Fruit fly (Drosophila melanogaster): ENCODE measurements around the gene Octbeta1R.

The Octbeta1R gene

dm6 chr3R:22494523-22495309 lies 2.3 kb upstream of the Octbeta1R start (continued):
- TF ChIP-seq trem (tag; optimal IDR thresholded peaks at IDR 0.05): peak; percentile 4
- no peak for TF ChIP-seq Nf-YB (GFP tag; optimal IDR thresholded peaks at IDR 0.05)
- TF ChIP-seq CG11560 (tag; IDR thresholded peaks at IDR 0.05): no peak
- no peak for TF ChIP-seq CG33213 (GFP tag; optimal IDR thresholded peaks at IDR 0.05)
- no peak; the same call in 1 of the 2 replicates for TF ChIP-seq sisA (GFP tag; IDR thresholded peaks at IDR 0.05)
- no peak for TF ChIP-seq CG12236 (GFP tag; optimal IDR thresholded peaks at IDR 0.05)
- peak; percentile 7; the same call in 1 of the 2 replicates for TF ChIP-seq CG9215 (GFP tag; IDR thresholded peaks at IDR 0.05)
- no peak for TF ChIP-seq Lpt (GFP tag; optimal IDR thresholded peaks at IDR 0.05)
- TF ChIP-seq hth (optimal IDR thresholded peaks at IDR 0.05): no peak
- TF ChIP-seq CG8944 (GFP tag; optimal IDR thresholded peaks at IDR 0.05): peak; percentile 42
- TF ChIP-seq MBD-R2 (GFP tag; IDR thresholded peaks at IDR 0.05): no peak
- TF ChIP-seq CG4730 (GFP tag; IDR thresholded peaks at IDR 0.05): no peak
- TF ChIP-seq lab (GFP tag; optimal IDR thresholded peaks at IDR 0.05): peak; percentile 60
- TF ChIP-seq CG10565 (GFP tag; optimal IDR thresholded peaks at IDR 0.05): no peak
- TF ChIP-seq Dref (GFP tag; IDR thresholded peaks at IDR 0.05): no peak
- no peak for TF ChIP-seq CG4404 (GFP tag; IDR thresholded peaks at IDR 0.05)
- TF ChIP-seq CG14965 (GFP tag; optimal IDR thresholded peaks at IDR 0.05; ENCODE audit: borderline replicate concordance): no peak
- TF ChIP-seq eve (GFP tag; optimal IDR thresholded peaks at IDR 0.05): no peak
- no peak for TF ChIP-seq H2.0 (GFP tag; IDR thresholded peaks at IDR 0.05)
- TF ChIP-seq CG18476 (GFP tag; optimal IDR thresholded peaks at IDR 0.05): no peak
- no peak for TF ChIP-seq crc (GFP tag; optimal IDR thresholded peaks at IDR 0.05)
- peak; percentile 62 for TF ChIP-seq CG10979 (tag; optimal IDR thresholded peaks at IDR 0.05)
- TF ChIP-seq Bteb2 (GFP tag; optimal IDR thresholded peaks at IDR 0.05): no peak
- no peak for TF ChIP-seq aop (GFP tag; IDR thresholded peaks at IDR 0.05)
- TF ChIP-seq CG12391 (tag; optimal IDR thresholded peaks at IDR 0.05): no peak
- no peak for TF ChIP-seq disco-r (GFP tag; optimal IDR thresholded peaks at IDR 0.05)
- no peak for TF ChIP-seq GATAe (GFP tag; conservative IDR thresholded peaks at IDR 0.05)
- no peak for TF ChIP-seq otp (GFP tag; IDR thresholded peaks at IDR 0.05)
- TF ChIP-seq CG6683 (GFP tag; optimal IDR thresholded peaks at IDR 0.05): peak; percentile 0
- TF ChIP-seq CG1602 (GFP tag; optimal IDR thresholded peaks at IDR 0.05): no peak
- TF ChIP-seq gsb-n (tag; optimal IDR thresholded peaks at IDR 0.05): no peak
- no peak for TF ChIP-seq CG7271 (tag; optimal IDR thresholded peaks at IDR 0.05)
- TF ChIP-seq tup (GFP tag; optimal IDR thresholded peaks at IDR 0.05): no peak
- no peak for TF ChIP-seq Tbp (GFP tag; optimal IDR thresholded peaks at IDR 0.05)
- TF ChIP-seq Blimp-1 (GFP tag; optimal IDR thresholded peaks at IDR 0.05): no peak
- no peak for TF ChIP-seq CG10209 (GFP tag; optimal IDR thresholded peaks at IDR 0.05)
- no peak for TF ChIP-seq HmgZ (tag; optimal IDR thresholded peaks at IDR 0.05)
- no peak for TF ChIP-seq PHDP (tag; optimal IDR thresholded peaks at IDR 0.05)
- no peak for TF ChIP-seq CG16815 (GFP tag; optimal IDR thresholded peaks at IDR 0.05)
- no peak for TF ChIP-seq CG17802 (tag; optimal IDR thresholded peaks at IDR 0.05)
- 0 out of 2 replicates have a peak, but pooled peaks have one; percentile 29 for TF ChIP-seq Ptx1 (GFP tag; IDR thresholded peaks at IDR 0.05)
- TF ChIP-seq knrl (GFP tag; IDR thresholded peaks at IDR 0.05; ENCODE audit: partially characterized antibody): no peak
- TF ChIP-seq bab2 (GFP tag; optimal IDR thresholded peaks at IDR 0.05): no peak
- peak; percentile 34; the same call in 1 of the 2 replicates for TF ChIP-seq sob (GFP tag; IDR thresholded peaks at IDR 0.05)
- no peak for TF ChIP-seq Rx (GFP tag; IDR thresholded peaks at IDR 0.05)
- TF ChIP-seq br (optimal IDR thresholded peaks at IDR 0.05): no peak
- no peak for TF ChIP-seq fd102C (GFP tag; optimal IDR thresholded peaks at IDR 0.05)
- TF ChIP-seq CG16863 (GFP tag; optimal IDR thresholded peaks at IDR 0.05): no peak
- TF ChIP-seq Doc3 (GFP tag; IDR thresholded peaks at IDR 0.05; ENCODE audit: partially characterized antibody): no peak
- no peak for TF ChIP-seq CG13775 (GFP tag; optimal IDR thresholded peaks at IDR 0.05)
- TF ChIP-seq vnd (GFP tag; IDR thresholded peaks at IDR 0.05; ENCODE audit: partially characterized antibody): no peak
